Worm (Caenorhabditis elegans): ENCODE measurements around the gene dmd-4.

dmd-4 gene

DNA sequence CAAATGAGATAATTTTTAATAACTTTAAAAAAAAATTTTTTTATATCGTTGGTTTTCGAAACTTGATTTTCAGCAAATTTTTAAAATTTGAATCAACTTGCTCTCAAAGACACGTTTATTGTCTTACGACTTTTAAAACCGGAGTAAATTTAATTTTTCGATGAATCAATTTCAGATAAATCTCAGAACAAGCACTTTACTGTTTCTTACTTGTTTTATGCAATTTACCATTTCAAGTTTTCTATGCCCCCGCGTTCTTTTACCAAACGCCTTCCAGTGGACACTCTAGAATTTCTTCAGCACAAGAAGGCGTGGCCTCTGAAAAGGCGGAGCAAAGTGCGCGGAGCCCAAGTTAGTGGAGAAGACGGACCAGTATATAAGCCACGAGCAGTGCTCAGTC, 19.5 kb upstream of the dmd-4 start, which contains the start of gene flp-8:
flp-8 (plus strand) TSS at position 301 of the 400 bp plus-strand sequence.
- TF ChIP-seq ceh-43 (GFP tag; optimal IDR thresholded peaks at IDR 0.05) (no peak), M03D4.4 (tag; optimal IDR thresholded peaks at IDR 0.05) (no peak)

DNA sequence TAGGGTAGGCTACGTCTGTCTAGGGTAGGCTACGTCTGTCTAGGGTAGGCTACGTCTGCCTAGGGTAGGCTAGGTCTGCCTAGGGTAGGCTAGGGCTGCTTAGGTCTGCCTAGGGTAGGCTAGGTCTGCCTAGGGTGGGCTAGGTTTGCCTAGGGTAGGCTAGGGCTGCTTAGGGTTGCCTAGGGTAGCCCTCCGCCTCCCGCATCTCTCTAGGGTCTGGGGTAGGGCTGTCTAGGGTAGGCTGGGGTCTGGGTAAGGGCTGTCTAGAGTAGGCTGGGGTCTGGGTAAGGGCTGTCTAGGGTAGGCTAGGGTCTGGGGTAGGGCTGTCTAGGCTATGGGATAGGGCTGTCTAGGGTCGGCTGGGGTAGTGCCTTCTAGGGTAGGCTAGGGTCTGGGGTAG, 16.0 kb upstream of the dmd-4 start:
- peak; percentile 41 for TF ChIP-seq ceh-83 (GFP tag; optimal IDR thresholded peaks at IDR 0.05)
- no peak for TF ChIP-seq lsy-2 (tag; optimal IDR thresholded peaks at IDR 0.05)
- TF ChIP-seq snpc-4 (tag; optimal IDR thresholded peaks at IDR 0.05), result no peak

ce11 chrX:14875668-14876067, 14.0 kb upstream of the dmd-4 start, which contains the start of gene sssh-1:
Gene sssh-1 (plus strand): TSS chrX:14875968.
- TF ChIP-seq ztf-11 (tag; optimal IDR thresholded peaks at IDR 0.05), result no peak
- no peak for TF ChIP-seq M03D4.4 (tag; optimal IDR thresholded peaks at IDR 0.05)
- TF ChIP-seq cnd-1 (tag; optimal IDR thresholded peaks at IDR 0.05), result no peak
- no peak for TF ChIP-seq nhr-76 (tag; optimal IDR thresholded peaks at IDR 0.05)
- no peak for TF ChIP-seq ceh-43 (GFP tag; optimal IDR thresholded peaks at IDR 0.05)
- no peak for TF ChIP-seq sptf-1 (tag; optimal IDR thresholded peaks at IDR 0.05)
- no peak for TF ChIP-seq zip-8 (tag; optimal IDR thresholded peaks at IDR 0.05)
- TF ChIP-seq pha-4 (tag; optimal IDR thresholded peaks at IDR 0.05), result no peak

ce11 chrX:14872817-14873469, 11.3 kb upstream of the dmd-4 start, which contains the start of gene F31F6.3:
Gene F31F6.3 (minus strand): TSS chrX:14872867.
- TF ChIP-seq ceh-83 (GFP tag; optimal IDR thresholded peaks at IDR 0.05), result no peak
- TF ChIP-seq zip-8 (tag; optimal IDR thresholded peaks at IDR 0.05), result no peak
- TF ChIP-seq drap-1 (GFP tag; optimal IDR thresholded peaks at IDR 0.05), result no peak
- no peak for TF ChIP-seq elt-3 (tag; optimal IDR thresholded peaks at IDR 0.05)

DNA sequence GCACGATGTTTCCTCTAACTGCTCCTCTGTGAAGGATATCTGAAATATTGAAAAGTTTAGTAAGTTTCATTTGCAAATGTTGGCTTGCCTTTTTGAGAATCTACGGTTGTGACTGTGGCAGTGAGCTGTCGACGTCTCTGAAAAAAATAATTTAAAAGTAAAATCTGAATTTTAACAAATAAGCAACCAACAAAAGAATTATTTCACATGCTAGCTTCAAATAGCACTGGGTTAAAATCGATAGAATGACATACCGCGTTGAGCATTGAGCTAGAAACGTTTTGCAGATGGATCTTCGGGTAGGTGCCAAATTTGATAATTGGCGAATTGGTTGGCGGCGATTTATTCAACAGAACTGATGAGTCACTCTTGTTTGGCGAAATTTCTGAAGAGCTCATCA, 10.1 kb upstream of the dmd-4 start, which contains the start of gene F31F6.2:
F31F6.2 (minus strand) TSS at position 101 of the 400 bp plus-strand sequence.
- no peak for TF ChIP-seq cnd-1 (tag; optimal IDR thresholded peaks at IDR 0.05)

- no peak for TF ChIP-seq mep-1 (tag; optimal IDR thresholded peaks at IDR 0.05)
- no peak for TF ChIP-seq flh-1 (GFP tag; optimal IDR thresholded peaks at IDR 0.05)
- TF ChIP-seq elt-1 (tag; optimal IDR thresholded peaks at IDR 0.05; ENCODE audit: borderline replicate concordance, insufficient read depth), result no peak
- no peak for TF ChIP-seq hlh-1 (tag; optimal IDR thresholded peaks at IDR 0.05)
- TF ChIP-seq lin-13 (tag; optimal IDR thresholded peaks at IDR 0.05), result no peak
- TF ChIP-seq mab-5 (tag; optimal IDR thresholded peaks at IDR 0.05), result no peak
- TF ChIP-seq nhr-12 (tag; optimal IDR thresholded peaks at IDR 0.05), result no peak
- TF ChIP-seq M03D4.4 (tag; optimal IDR thresholded peaks at IDR 0.05), result no peak
- TF ChIP-seq unc-120 (tag; optimal IDR thresholded peaks at IDR 0.05; ENCODE audit: poor library complexity, severe bottlenecking), result no peak
- TF ChIP-seq ceh-39 (tag; optimal IDR thresholded peaks at IDR 0.05), result no peak
- TF ChIP-seq ztf-11 (tag; optimal IDR thresholded peaks at IDR 0.05), result no peak
- no peak for TF ChIP-seq ham-2 (GFP tag; optimal IDR thresholded peaks at IDR 0.05)
- no peak for TF ChIP-seq ces-1 (GFP tag; optimal IDR thresholded peaks at IDR 0.05)
- TF ChIP-seq elt-3 (tag; optimal IDR thresholded peaks at IDR 0.05), result no peak
- TF ChIP-seq cnd-1 (tag; optimal IDR thresholded peaks at IDR 0.05), result no peak
These were observed 6.5 kb upstream of the dmd-4 start, which contains the start of gene F31F6.1 for ce11 chrX:14868200-14868599. Gene F31F6.1 (minus strand): TSS chrX:14868300.

DNA sequence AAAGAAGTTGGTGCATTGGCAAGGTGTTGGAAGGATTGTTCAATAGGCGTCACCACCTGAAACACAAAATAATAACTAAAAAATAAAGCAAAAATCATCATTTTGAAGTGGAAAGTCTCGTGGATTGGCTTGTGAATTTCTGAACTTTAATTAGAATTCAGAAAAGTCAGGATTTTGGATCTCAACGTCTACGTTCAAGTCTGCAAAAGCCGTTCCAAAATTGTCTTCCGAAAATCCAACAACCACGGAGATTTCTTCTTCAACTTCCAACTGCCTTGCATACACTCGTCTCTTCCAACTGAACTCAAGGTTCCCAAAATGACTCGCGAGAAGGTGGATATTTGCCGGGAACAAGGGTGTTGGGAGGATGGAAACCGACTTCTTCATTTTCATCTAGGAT, 4.1 kb upstream of the dmd-4 start, which contains the start of gene C27C12.3:
C27C12.3 (minus strand) TSS at position 101 of the 400 bp plus-strand sequence.
- no peak for TF ChIP-seq mab-5 (tag; optimal IDR thresholded peaks at IDR 0.05)
- no peak for TF ChIP-seq drap-1 (GFP tag; optimal IDR thresholded peaks at IDR 0.05)
- no peak for TF ChIP-seq hlh-1 (tag; optimal IDR thresholded peaks at IDR 0.05)
- TF ChIP-seq lin-13 (tag; optimal IDR thresholded peaks at IDR 0.05), result no peak
- no peak for TF ChIP-seq blmp-1 (tag; optimal IDR thresholded peaks at IDR 0.05)
- TF ChIP-seq unc-62 (GFP tag; optimal IDR thresholded peaks at IDR 0.05), result no peak
- TF ChIP-seq unc-39 (tag; optimal IDR thresholded peaks at IDR 0.05), result no peak
- TF ChIP-seq pha-4 (tag; optimal IDR thresholded peaks at IDR 0.05), result no peak
- no peak for TF ChIP-seq mls-2 (tag; optimal IDR thresholded peaks at IDR 0.05)
- no peak for TF ChIP-seq cnd-1 (tag; optimal IDR thresholded peaks at IDR 0.05)
- TF ChIP-seq sptf-1 (tag; optimal IDR thresholded peaks at IDR 0.05), result no peak
